Worm (Caenorhabditis elegans): ENCODE measurements around the gene pals-28.

The pals-28 gene

ce11 chrIII:4398463-4398862, 13.9 kb downstream of the pals-28 start, which contains the start of gene R07E5.6:
Gene R07E5.6, plus strand, starts transcription at chrIII:4398763.
- TF ChIP-seq elt-1 (tag; optimal IDR thresholded peaks at IDR 0.05; ENCODE audit: borderline replicate concordance, insufficient read depth) (no peak), mep-1 (tag; optimal IDR thresholded peaks at IDR 0.05) (no peak), M03D4.4 (tag; optimal IDR thresholded peaks at IDR 0.05) (no peak), elt-3 (tag; optimal IDR thresholded peaks at IDR 0.05) (no peak), nhr-237 (tag; optimal IDR thresholded peaks at IDR 0.05) (no peak), cnd-1 (tag; optimal IDR thresholded peaks at IDR 0.05) (no peak), mab-5 (tag; optimal IDR thresholded peaks at IDR 0.05) (no peak)

- TF ChIP-seq nhr-12 (tag; optimal IDR thresholded peaks at IDR 0.05) (no peak), mab-5 (tag; optimal IDR thresholded peaks at IDR 0.05) (no peak), drap-1 (GFP tag; optimal IDR thresholded peaks at IDR 0.05) (no peak), pha-4 (tag; optimal IDR thresholded peaks at IDR 0.05) (no peak), M03D4.4 (tag; optimal IDR thresholded peaks at IDR 0.05) (no peak), lin-32 (GFP tag; optimal IDR thresholded peaks at IDR 0.05) (no peak), blmp-1 (tag; optimal IDR thresholded peaks at IDR 0.05) (no peak), sptf-1 (tag; optimal IDR thresholded peaks at IDR 0.05) (no peak), sem-2 (GFP tag; optimal IDR thresholded peaks at IDR 0.05) (no peak), tbx-8 (GFP tag; optimal IDR thresholded peaks at IDR 0.05) (no peak), elt-1 (tag; optimal IDR thresholded peaks at IDR 0.05; ENCODE audit: borderline replicate concordance, insufficient read depth) (no peak), hlh-1 (tag; optimal IDR thresholded peaks at IDR 0.05) (no peak), ceh-43 (GFP tag; optimal IDR thresholded peaks at IDR 0.05) (no peak), lin-13 (tag; optimal IDR thresholded peaks at IDR 0.05) (no peak), ceh-83 (GFP tag; optimal IDR thresholded peaks at IDR 0.05) (no peak), unc-39 (tag; optimal IDR thresholded peaks at IDR 0.05) (no peak), nhr-76 (tag; optimal IDR thresholded peaks at IDR 0.05) (no peak)
These were observed 16.6 kb downstream of the pals-28 start, which contains the start of gene R07E5.15 for ce11 chrIII:4401142-4401541. Gene R07E5.15, plus strand, starts transcription at chrIII:4401442.

DNA sequence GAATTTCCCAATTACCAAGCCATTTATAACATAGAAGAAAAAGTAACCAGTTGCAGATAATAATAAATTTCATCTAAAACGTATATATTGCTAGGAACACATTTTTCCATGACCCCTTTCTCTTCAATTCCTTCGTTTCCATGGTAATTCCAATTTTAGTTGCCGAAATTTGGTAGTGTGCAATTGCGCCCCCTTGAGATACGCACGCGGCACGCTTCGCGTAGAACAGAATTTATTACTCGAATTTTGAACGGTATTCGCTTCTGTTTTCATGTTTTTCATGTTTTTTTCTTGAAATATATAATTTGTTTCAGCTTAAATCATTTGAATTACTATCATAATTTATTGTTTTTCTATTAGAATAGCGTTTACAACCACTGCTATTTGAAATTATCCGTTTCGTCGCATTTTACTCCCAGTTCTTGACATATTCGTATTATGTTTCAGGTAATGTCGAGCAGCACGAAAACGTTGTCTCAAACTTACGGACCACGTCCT, 19.8 kb downstream of the pals-28 start, which contains the start of the genes R07E5.17 and snfc-5:
TSS of gene R07E5.17 (minus strand) at position 98 of the 498 bp plus-strand sequence.
TSS of gene snfc-5 (plus strand) at position 448 of the 498 bp plus-strand sequence.
- peak; percentile 24 for TF ChIP-seq ces-1 (GFP tag; optimal IDR thresholded peaks at IDR 0.05)
- TF ChIP-seq elt-1 (tag; optimal IDR thresholded peaks at IDR 0.05; ENCODE audit: borderline replicate concordance, insufficient read depth), result no peak
- peak; percentile 78 for TF ChIP-seq unc-120 (tag; optimal IDR thresholded peaks at IDR 0.05; ENCODE audit: poor library complexity, severe bottlenecking)
- TF ChIP-seq mep-1 (tag; optimal IDR thresholded peaks at IDR 0.05), result peak; percentile 76
- peak; percentile 69 for TF ChIP-seq lsy-2 (tag; optimal IDR thresholded peaks at IDR 0.05)
- TF ChIP-seq hlh-1 (tag; optimal IDR thresholded peaks at IDR 0.05), result peak; percentile 28
- TF ChIP-seq lin-13 (tag; optimal IDR thresholded peaks at IDR 0.05), result peak; percentile 36
- no peak for TF ChIP-seq ztf-11 (tag; optimal IDR thresholded peaks at IDR 0.05)
- peak; percentile 19 for TF ChIP-seq ceh-39 (tag; optimal IDR thresholded peaks at IDR 0.05)
- TF ChIP-seq ceh-83 (GFP tag; optimal IDR thresholded peaks at IDR 0.05), result no peak
- TF ChIP-seq sptf-1 (tag; optimal IDR thresholded peaks at IDR 0.05), result peak; percentile 5
- TF ChIP-seq nhr-2 (tag; optimal IDR thresholded peaks at IDR 0.05), result no peak
- TF ChIP-seq elt-3 (tag; optimal IDR thresholded peaks at IDR 0.05), result no peak
- peak; percentile 2 for TF ChIP-seq cnd-1 (tag; optimal IDR thresholded peaks at IDR 0.05)

DNA sequence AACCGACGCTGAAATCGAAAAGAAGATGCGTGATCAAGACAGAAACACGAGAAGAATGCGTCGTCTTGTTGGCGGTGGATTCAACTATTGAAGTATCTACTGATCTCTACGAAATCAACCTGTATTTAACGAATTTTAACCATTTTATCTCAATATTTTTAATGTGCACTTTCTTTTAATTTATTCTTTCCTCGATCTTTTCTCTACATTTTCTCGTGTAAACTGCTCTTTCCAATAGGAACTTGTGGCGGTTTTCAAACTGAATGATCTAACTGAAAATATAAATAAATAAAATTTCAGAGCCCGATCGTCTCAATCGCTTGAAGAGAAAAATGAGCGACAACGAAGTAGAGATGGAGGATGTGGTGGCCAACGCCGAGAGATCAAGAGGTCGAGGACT, 21.4 kb downstream of the pals-28 start, which contains the start of gene rnp-4:
TSS of gene rnp-4 (plus strand) at position 301 of the 400 bp plus-strand sequence.
- TF ChIP-seq ztf-11 (tag; optimal IDR thresholded peaks at IDR 0.05), result no peak
- TF ChIP-seq unc-120 (tag; optimal IDR thresholded peaks at IDR 0.05; ENCODE audit: poor library complexity, severe bottlenecking), result no peak
- no peak for TF ChIP-seq ceh-39 (tag; optimal IDR thresholded peaks at IDR 0.05)
- no peak for TF ChIP-seq mep-1 (tag; optimal IDR thresholded peaks at IDR 0.05)
- no peak for TF ChIP-seq flh-1 (GFP tag; optimal IDR thresholded peaks at IDR 0.05)
- no peak for TF ChIP-seq ceh-43 (GFP tag; optimal IDR thresholded peaks at IDR 0.05)

DNA sequence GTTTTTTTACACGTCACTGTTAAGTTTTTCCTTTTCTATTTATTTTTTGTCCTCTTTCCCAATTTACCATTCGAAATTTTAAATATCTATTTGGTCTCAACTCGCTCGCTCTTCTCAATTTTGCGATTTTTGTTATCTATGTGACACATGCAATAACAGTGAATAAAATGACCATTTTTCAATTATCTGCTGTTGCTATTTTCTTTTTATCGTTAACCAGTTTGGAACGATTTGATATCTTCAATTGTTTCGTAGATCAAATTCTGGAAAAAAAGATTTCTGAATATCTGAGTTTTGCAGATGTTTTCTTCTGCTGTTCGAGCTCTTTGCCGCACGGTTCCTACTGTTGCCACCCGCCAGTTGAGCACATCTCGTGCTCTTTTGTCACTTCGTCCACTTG, 22.6 kb downstream of the pals-28 start, which contains the start of gene prdx-3:
TSS of gene prdx-3 (plus strand) at position 301 of the 400 bp plus-strand sequence.
- no peak for TF ChIP-seq elt-3 (tag; optimal IDR thresholded peaks at IDR 0.05)
- TF ChIP-seq nhr-28 (tag; optimal IDR thresholded peaks at IDR 0.05), result no peak
- no peak for TF ChIP-seq elt-1 (tag; optimal IDR thresholded peaks at IDR 0.05; ENCODE audit: borderline replicate concordance, insufficient read depth)
- TF ChIP-seq lin-13 (tag; optimal IDR thresholded peaks at IDR 0.05), result no peak
- no peak for TF ChIP-seq unc-120 (tag; optimal IDR thresholded peaks at IDR 0.05; ENCODE audit: poor library complexity, severe bottlenecking)
- no peak for TF ChIP-seq unc-39 (tag; optimal IDR thresholded peaks at IDR 0.05)
- no peak for TF ChIP-seq lsy-2 (tag; optimal IDR thresholded peaks at IDR 0.05)
- no peak for TF ChIP-seq lin-32 (GFP tag; optimal IDR thresholded peaks at IDR 0.05)
- TF ChIP-seq mab-5 (tag; optimal IDR thresholded peaks at IDR 0.05), result no peak
- TF ChIP-seq pha-4 (tag; optimal IDR thresholded peaks at IDR 0.05), result no peak
- no peak for TF ChIP-seq ceh-83 (GFP tag; optimal IDR thresholded peaks at IDR 0.05)
- no peak for TF ChIP-seq hlh-1 (tag; optimal IDR thresholded peaks at IDR 0.05)
- TF ChIP-seq unc-62 (GFP tag; optimal IDR thresholded peaks at IDR 0.05), result no peak
- no peak for TF ChIP-seq mep-1 (tag; optimal IDR thresholded peaks at IDR 0.05)
- TF ChIP-seq snpc-4 (tag; optimal IDR thresholded peaks at IDR 0.05), result no peak
- TF ChIP-seq cnd-1 (tag; optimal IDR thresholded peaks at IDR 0.05), result no peak

Measured in whole organism, mixed stage, embryonic.